Worm (Caenorhabditis elegans): ENCODE results near the gene mct-5.
A peak's percentile ranks its signal among the peaks of the same experiment; 100 is the strongest.

ce11 chrII:7060202-7060601 is 38.2 kb downstream of the mct-5 start:
- TF ChIP-seq nhr-76 (tag; optimal IDR thresholded peaks at IDR 0.05) (no peak), lin-39 (tag; optimal IDR thresholded peaks at IDR 0.05) (no peak), nhr-43 (tag; optimal IDR thresholded peaks at IDR 0.05; ENCODE audit: poor library complexity, severe bottlenecking) (no peak), unc-39 (tag; optimal IDR thresholded peaks at IDR 0.05) (no peak), nhr-12 (tag; optimal IDR thresholded peaks at IDR 0.05) (no peak), jun-1 (tag; optimal IDR thresholded peaks at IDR 0.05) (peak; percentile 23), snpc-4 (tag; optimal IDR thresholded peaks at IDR 0.05) (no peak), fos-1 (tag; optimal IDR thresholded peaks at IDR 0.05) (no peak), nhr-77 (tag; optimal IDR thresholded peaks at IDR 0.05) (no peak), skn-1 (tag; optimal IDR thresholded peaks at IDR 0.05) (peak; percentile 82), ztf-11 (tag; optimal IDR thresholded peaks at IDR 0.05) (no peak), nhr-11 (tag; optimal IDR thresholded peaks at IDR 0.05) (peak; percentile 16)
